Worm (Caenorhabditis elegans): ENCODE data around the gene srh-183.

Gene srh-183

DNA sequence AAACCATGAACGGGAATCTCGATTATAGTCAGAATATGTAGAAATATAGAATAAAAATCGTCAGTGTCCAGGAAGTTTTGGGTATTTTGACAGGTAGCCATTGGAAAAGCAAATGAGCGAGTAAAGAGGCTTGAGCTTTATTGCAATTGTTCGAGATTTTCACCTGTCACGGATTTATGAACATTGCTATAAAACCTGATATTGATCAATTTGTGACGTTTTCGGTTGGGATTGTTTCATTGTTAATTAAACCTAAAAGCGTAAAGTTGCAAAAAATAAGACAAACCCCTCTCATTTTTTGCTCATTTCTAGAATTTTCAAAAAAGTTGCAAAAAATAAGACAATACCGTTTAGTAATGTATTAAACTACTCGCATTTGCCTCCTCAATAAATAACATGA, at the start of gene srh-183:
srh-183 (minus strand) TSS at position 101 of the 400 bp plus-strand sequence.
- TF ChIP-seq ztf-29 (GFP tag; IDR thresholded peaks at IDR 0.05) (no peak), cog-1 (tag; optimal IDR thresholded peaks at IDR 0.05) (no peak), med-1 (GFP tag; optimal IDR thresholded peaks at IDR 0.05; ENCODE audit: insufficient read depth) (no peak), T22C8.4 (GFP tag; IDR thresholded peaks at IDR 0.05) (no peak), klf-2 (GFP tag; conservative IDR thresholded peaks at IDR 0.05) (no peak), tab-1 (GFP tag; IDR thresholded peaks at IDR 0.05) (no peak), flt-1 (GFP tag; IDR thresholded peaks at IDR 0.05) (no peak), ztf-23 (GFP tag; IDR thresholded peaks at IDR 0.05) (no peak), ref-1 (GFP tag; conservative IDR thresholded peaks at IDR 0.05) (no peak)

ce11 chrV:20022996-20023456, 44.9 kb upstream of the srh-183 start, which contains the start of gene lgc-55:
Gene lgc-55 (plus strand): TSS chrV:20023046.
- TF ChIP-seq T22C8.4 (GFP tag; IDR thresholded peaks at IDR 0.05) (no peak), ztf-23 (GFP tag; IDR thresholded peaks at IDR 0.05) (no peak), tab-1 (GFP tag; IDR thresholded peaks at IDR 0.05) (no peak)

DNA sequence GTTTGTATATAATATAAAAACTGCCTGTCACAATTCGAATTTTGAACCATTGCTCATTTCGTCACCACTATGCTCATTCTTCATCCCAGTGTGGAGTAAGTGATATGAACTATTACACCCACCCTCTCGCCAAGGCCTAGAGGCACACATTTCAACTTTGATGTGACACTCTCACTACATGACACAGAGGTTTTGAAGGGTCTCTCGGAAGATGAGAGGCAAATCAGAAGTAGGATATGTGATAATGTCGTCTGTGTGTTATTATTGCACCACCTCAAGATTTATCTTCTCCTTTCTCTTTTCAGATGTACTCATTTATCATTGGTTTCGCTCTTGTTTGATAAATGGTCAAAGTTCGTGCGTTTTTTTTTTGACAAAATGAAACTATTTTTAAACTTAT, 43.2 kb upstream of the srh-183 start:
- TF ChIP-seq tab-1 (GFP tag; IDR thresholded peaks at IDR 0.05): no peak
- no peak for TF ChIP-seq cog-1 (tag; optimal IDR thresholded peaks at IDR 0.05)
- TF ChIP-seq T22C8.4 (GFP tag; IDR thresholded peaks at IDR 0.05): no peak
- no peak for TF ChIP-seq ztf-23 (GFP tag; IDR thresholded peaks at IDR 0.05)
- TF ChIP-seq flt-1 (GFP tag; IDR thresholded peaks at IDR 0.05): no peak
- TF ChIP-seq med-1 (GFP tag; optimal IDR thresholded peaks at IDR 0.05; ENCODE audit: insufficient read depth): no peak
- TF ChIP-seq ztf-29 (GFP tag; IDR thresholded peaks at IDR 0.05): no peak
- no peak for TF ChIP-seq klf-2 (GFP tag; conservative IDR thresholded peaks at IDR 0.05)
- TF ChIP-seq ref-1 (GFP tag; conservative IDR thresholded peaks at IDR 0.05): no peak

ce11 chrV:20011654-20012053, 33.5 kb upstream of the srh-183 start, which contains the start of gene Y60A3A.21:
Gene Y60A3A.21 (plus strand): TSS chrV:20011954.
- no peak for TF ChIP-seq med-1 (GFP tag; optimal IDR thresholded peaks at IDR 0.05; ENCODE audit: insufficient read depth)
- TF ChIP-seq cog-1 (tag; optimal IDR thresholded peaks at IDR 0.05): no peak
- no peak for TF ChIP-seq klf-2 (GFP tag; conservative IDR thresholded peaks at IDR 0.05)
- no peak for TF ChIP-seq ref-1 (GFP tag; conservative IDR thresholded peaks at IDR 0.05)
- TF ChIP-seq ztf-23 (GFP tag; IDR thresholded peaks at IDR 0.05): no peak
- no peak for TF ChIP-seq flt-1 (GFP tag; IDR thresholded peaks at IDR 0.05)
- TF ChIP-seq T22C8.4 (GFP tag; IDR thresholded peaks at IDR 0.05): no peak
- no peak for TF ChIP-seq ztf-29 (GFP tag; IDR thresholded peaks at IDR 0.05)
- TF ChIP-seq tab-1 (GFP tag; IDR thresholded peaks at IDR 0.05): no peak

DNA sequence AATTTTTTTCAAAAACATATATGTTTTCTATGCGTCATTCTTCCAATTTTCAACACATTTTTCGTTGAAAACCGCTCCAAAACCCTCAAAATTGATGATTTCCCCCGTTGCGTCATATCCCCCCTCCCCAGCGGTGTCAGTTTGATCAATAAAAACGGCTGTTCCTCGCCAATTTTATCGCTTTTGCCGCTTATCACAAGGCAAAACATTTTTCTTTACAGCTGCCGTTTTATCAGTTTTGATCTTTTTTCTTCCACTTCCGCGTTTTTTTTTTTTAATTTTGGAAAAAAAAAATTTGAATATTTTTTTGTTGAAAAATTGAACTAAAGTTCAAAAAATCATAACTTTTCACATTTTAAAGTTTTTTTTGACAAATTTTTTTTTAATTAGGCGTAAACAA, 33.1 kb upstream of the srh-183 start:
- no peak for TF ChIP-seq ztf-29 (GFP tag; IDR thresholded peaks at IDR 0.05)
- TF ChIP-seq ref-1 (GFP tag; conservative IDR thresholded peaks at IDR 0.05): no peak
- TF ChIP-seq med-1 (GFP tag; optimal IDR thresholded peaks at IDR 0.05; ENCODE audit: insufficient read depth): no peak
- no peak for TF ChIP-seq T22C8.4 (GFP tag; IDR thresholded peaks at IDR 0.05)
- TF ChIP-seq tab-1 (GFP tag; IDR thresholded peaks at IDR 0.05): no peak
- no peak for TF ChIP-seq flt-1 (GFP tag; IDR thresholded peaks at IDR 0.05)
- TF ChIP-seq cog-1 (tag; optimal IDR thresholded peaks at IDR 0.05): no peak
- TF ChIP-seq ztf-23 (GFP tag; IDR thresholded peaks at IDR 0.05): no peak
- TF ChIP-seq klf-2 (GFP tag; conservative IDR thresholded peaks at IDR 0.05): no peak

DNA sequence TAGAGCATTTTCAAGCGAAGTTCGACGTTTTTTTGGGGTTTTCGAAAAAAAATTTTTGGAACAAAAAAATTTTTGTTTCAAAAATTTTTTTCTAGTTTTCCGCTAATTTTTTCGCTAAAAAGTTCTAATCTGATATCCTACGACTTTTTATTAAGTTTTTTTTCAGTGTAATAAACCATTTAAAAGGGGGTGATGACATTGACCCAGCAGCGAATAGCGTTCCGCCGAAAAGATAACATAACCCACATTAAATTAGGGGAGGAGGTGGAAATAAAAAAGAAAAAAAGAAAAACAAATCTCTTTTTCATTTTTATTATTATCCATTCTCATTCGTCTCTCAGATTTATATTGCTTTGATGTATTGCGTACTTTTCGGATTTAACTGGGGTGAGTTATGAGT, 29.4 kb upstream of the srh-183 start, which contains the start of gene Y60A3A.23:
Y60A3A.23 (plus strand) TSS at position 301 of the 400 bp plus-strand sequence.
- TF ChIP-seq med-1 (GFP tag; optimal IDR thresholded peaks at IDR 0.05; ENCODE audit: insufficient read depth): no peak
- TF ChIP-seq cog-1 (tag; optimal IDR thresholded peaks at IDR 0.05): no peak
- TF ChIP-seq flt-1 (GFP tag; IDR thresholded peaks at IDR 0.05): no peak
- TF ChIP-seq tab-1 (GFP tag; IDR thresholded peaks at IDR 0.05): no peak
- no peak for TF ChIP-seq T22C8.4 (GFP tag; IDR thresholded peaks at IDR 0.05)

DNA sequence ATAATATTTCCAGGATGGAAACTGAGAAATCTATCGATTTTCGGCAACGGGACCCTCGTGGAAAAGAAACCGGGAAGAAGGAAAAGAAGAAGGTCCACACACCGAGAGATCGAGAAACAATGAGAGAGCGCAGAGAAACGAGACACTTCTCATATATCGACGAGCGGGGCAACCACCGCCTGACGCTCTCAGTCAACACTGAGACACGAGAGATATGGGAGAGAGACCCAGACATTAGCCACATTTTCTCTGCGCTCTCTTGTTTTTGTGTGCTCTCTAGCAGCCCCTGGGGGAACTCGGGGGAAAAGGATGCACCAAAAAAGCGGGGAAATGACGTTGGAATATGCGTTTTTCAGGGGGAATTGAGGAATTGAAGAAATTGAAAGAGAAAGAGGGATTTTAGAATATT, 27.6 kb upstream of the srh-183 start:
- TF ChIP-seq tab-1 (GFP tag; IDR thresholded peaks at IDR 0.05) (0 out of 2 replicates have a peak, but pooled peaks have one; percentile 19), cog-1 (tag; optimal IDR thresholded peaks at IDR 0.05) (peak; percentile 4), med-1 (GFP tag; optimal IDR thresholded peaks at IDR 0.05; ENCODE audit: insufficient read depth) (no peak), T22C8.4 (GFP tag; IDR thresholded peaks at IDR 0.05) (peak; percentile 84), flt-1 (GFP tag; IDR thresholded peaks at IDR 0.05) (no peak)

DNA sequence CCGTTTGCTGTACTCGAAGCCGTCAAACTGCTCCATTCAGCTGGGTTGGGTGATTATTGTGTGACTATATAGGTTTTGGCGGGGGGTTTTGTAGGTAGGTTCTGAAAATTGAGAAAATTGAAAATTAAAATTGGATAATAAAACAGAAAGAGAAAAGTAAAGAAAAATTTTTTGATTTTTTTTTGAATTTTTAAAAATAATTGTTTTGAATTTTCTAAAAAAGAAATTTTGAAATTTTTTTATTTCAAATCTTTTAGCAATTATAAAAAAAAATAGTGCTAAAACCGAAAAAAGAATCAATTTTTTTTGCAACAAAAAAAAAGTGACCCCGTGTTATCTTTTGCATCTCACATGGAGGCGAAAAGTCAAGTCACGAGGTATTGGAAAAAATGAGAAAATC, 26.3 kb upstream of the srh-183 start, which contains the start of gene unc-51:
unc-51 (minus strand) TSS at position 101 of the 400 bp plus-strand sequence.
- TF ChIP-seq ref-1 (GFP tag; conservative IDR thresholded peaks at IDR 0.05): no peak
- no peak for TF ChIP-seq tab-1 (GFP tag; IDR thresholded peaks at IDR 0.05)
- no peak for TF ChIP-seq cog-1 (tag; optimal IDR thresholded peaks at IDR 0.05)
- no peak for TF ChIP-seq flt-1 (GFP tag; IDR thresholded peaks at IDR 0.05)

DNA sequence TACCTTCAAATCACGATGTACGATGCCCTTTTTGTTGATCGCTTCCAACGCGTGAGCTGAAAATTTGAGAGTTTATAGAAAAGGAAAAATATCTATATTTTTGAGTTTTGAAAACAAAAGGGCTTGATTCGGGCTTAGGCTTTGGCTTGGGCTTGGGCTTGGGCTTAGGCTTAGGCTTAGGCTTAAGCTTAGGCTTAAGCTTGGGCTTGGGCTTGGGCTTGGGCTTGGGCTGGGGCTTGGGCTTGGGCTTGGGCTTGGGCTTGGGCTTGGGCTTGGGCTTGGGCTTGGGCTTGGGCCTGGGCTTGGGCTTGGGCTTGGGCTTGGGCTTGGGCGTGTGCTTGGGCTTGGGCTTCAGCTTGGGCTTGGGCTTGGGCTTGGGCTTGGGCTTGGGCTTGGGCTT, 24.1 kb upstream of the srh-183 start:
- TF ChIP-seq tab-1 (GFP tag; IDR thresholded peaks at IDR 0.05) (no peak), ztf-29 (GFP tag; IDR thresholded peaks at IDR 0.05) (peak; percentile 76; the same call in 1 of the 2 replicates), ref-1 (GFP tag; conservative IDR thresholded peaks at IDR 0.05) (no peak), cog-1 (tag; optimal IDR thresholded peaks at IDR 0.05) (no peak)

- TF ChIP-seq T22C8.4 (GFP tag; IDR thresholded peaks at IDR 0.05) (no peak), cog-1 (tag; optimal IDR thresholded peaks at IDR 0.05) (no peak), flt-1 (GFP tag; IDR thresholded peaks at IDR 0.05) (no peak), tab-1 (GFP tag; IDR thresholded peaks at IDR 0.05) (no peak), ref-1 (GFP tag; conservative IDR thresholded peaks at IDR 0.05) (no peak), ztf-29 (GFP tag; IDR thresholded peaks at IDR 0.05) (no peak), med-1 (GFP tag; optimal IDR thresholded peaks at IDR 0.05; ENCODE audit: insufficient read depth) (no peak), ztf-23 (GFP tag; IDR thresholded peaks at IDR 0.05) (no peak), klf-2 (GFP tag; conservative IDR thresholded peaks at IDR 0.05) (no peak)
Measured at ce11 chrV:20000639-20001038, 22.5 kb upstream of the srh-183 start.

Measured in whole organism, midembryonic.